Fruit fly (Drosophila melanogaster) whole organism, embryonic: ENCODE measurements around the gene SclB.

ENCODE experiments used
- Atf3 ChIP-seq: fragments of 200-800 bp; sonication (Bioruptor generic); optimal IDR thresholded peaks from 3 replicates; lab custom pipeline; 2016; ENCODE audit warnings: missing biosample characterization, missing genetic modification characterization
- BtbVII ChIP-seq: fragments of 200-800 bp; sonication (Bioruptor generic); optimal IDR thresholded peaks from 3 replicates; lab custom pipeline; 2017; ENCODE audit warnings: missing biosample characterization, mild to moderate bottlenecking, missing genetic modification characterization
- CG10431 ChIP-seq: fragments of 200-800 bp; sonication (Bioruptor generic); optimal IDR thresholded peaks from 3 replicates; lab custom pipeline; 2018; ENCODE audit warnings: missing biosample characterization, mild to moderate bottlenecking, missing genetic modification characterization
- CG12769 ChIP-seq: fragments of 200-800 bp; sonication (Bioruptor generic); optimal IDR thresholded peaks from 2 replicates; lab custom pipeline; 2019; ENCODE audit warnings: missing biosample characterization, mild to moderate bottlenecking, missing genetic modification characterization, moderate library complexity
- CG13287 ChIP-seq: fragments of 200-800 bp; sonication (Bioruptor generic); IDR thresholded peaks from 2 replicates; pipeline ENCODE4 v1.3.6; 2022; ENCODE audit warnings: missing biosample characterization, missing genetic modification characterization; ENCODE audit not compliant: partially characterized antibody
- CG13894 ChIP-seq: fragments of 200-800 bp; sonication (Bioruptor generic); optimal IDR thresholded peaks from 3 replicates; lab custom pipeline; 2018; ENCODE audit warnings: missing biosample characterization, mild to moderate bottlenecking, missing genetic modification characterization, moderate library complexity
- CG17385 ChIP-seq: fragments of 200-800 bp; sonication (Bioruptor generic); optimal IDR thresholded peaks from 3 replicates; lab custom pipeline; 2018; ENCODE audit warnings: missing biosample characterization, mild to moderate bottlenecking, missing genetic modification characterization
- CG34224 ChIP-seq: fragments of 200-800 bp; sonication (Bioruptor generic); IDR thresholded peaks from 3 replicates; pipeline ENCODE4 v1.3.6; 2022; ENCODE audit warnings: missing biosample characterization, missing genetic modification characterization; ENCODE audit not compliant: partially characterized antibody
- CG34376 ChIP-seq: fragments of 200-800 bp; sonication (Bioruptor generic); optimal IDR thresholded peaks from 2 replicates; lab custom pipeline; 2018; ENCODE audit warnings: missing biosample characterization, mild to moderate bottlenecking, missing genetic modification characterization
- CG3995 ChIP-seq: fragments of 200-800 bp; sonication (Bioruptor generic); optimal IDR thresholded peaks from 3 replicates; lab custom pipeline; 2016; ENCODE audit warnings: missing biosample characterization, missing genetic modification characterization
- CG4328 ChIP-seq: fragments of 200-800 bp; sonication (Bioruptor generic); optimal IDR thresholded peaks from 3 replicates; lab custom pipeline; 2017; ENCODE audit warnings: missing biosample characterization, missing genetic modification reagents, missing genetic modification characterization
- CG7271 ChIP-seq: fragments of 200-800 bp; sonication (Bioruptor generic); optimal IDR thresholded peaks from 2 replicates; lab custom pipeline; 2018; ENCODE audit warnings: missing biosample characterization, mild to moderate bottlenecking, missing genetic modification characterization, moderate library complexity
- CG8281 ChIP-seq: fragments of 200-800 bp; sonication (Bioruptor generic); optimal IDR thresholded peaks from 2 replicates; lab custom pipeline; 2018; ENCODE audit warnings: missing biosample characterization, mild to moderate bottlenecking, missing genetic modification characterization, moderate library complexity
- Dp ChIP-seq: fragments of 200-800 bp; sonication (Bioruptor generic); optimal IDR thresholded peaks from 2 replicates; lab custom pipeline; 2018; ENCODE audit warnings: missing biosample characterization, mild to moderate bottlenecking, missing genetic modification characterization, moderate library complexity
- E2f2 ChIP-seq: fragments of 200-800 bp; sonication (Bioruptor generic); IDR thresholded peaks from 2 replicates; pipeline ENCODE4 v1.3.6; 2022; ENCODE audit warnings: missing biosample characterization, missing genetic modification characterization
- GATAe ChIP-seq: fragments of 200-800 bp; sonication (Bioruptor generic); conservative IDR thresholded peaks from 2 replicates; pipeline ENCODE4 v1.3.6; 2022; ENCODE audit warnings: missing biosample characterization, missing genetic modification characterization
- HLH3B ChIP-seq: fragments of 200-800 bp; sonication (Bioruptor generic); IDR thresholded peaks from 2 replicates; pipeline ENCODE4 v1.3.6; 2022; ENCODE audit warnings: missing biosample characterization, missing genetic modification characterization
- Hsf ChIP-seq: fragments of 200-800 bp; sonication (Bioruptor generic); optimal IDR thresholded peaks from 3 replicates; lab custom pipeline; 2016; ENCODE audit warnings: missing biosample characterization, missing genetic modification characterization
- Lhr ChIP-seq: fragments of 200-800 bp; sonication (Bioruptor generic); optimal IDR thresholded peaks from 3 replicates; lab custom pipeline; 2017; ENCODE audit warnings: mild to moderate bottlenecking, missing biosample characterization, missing genetic modification reagents, missing genetic modification characterization
- Meics ChIP-seq: fragments of 200-800 bp; sonication (Bioruptor generic); optimal IDR thresholded peaks from 2 replicates; lab custom pipeline; 2017; ENCODE audit warnings: missing biosample characterization, mild to moderate bottlenecking, missing genetic modification characterization
- Myb ChIP-seq: fragments of 200-800 bp; sonication (Bioruptor generic); optimal IDR thresholded peaks from 2 replicates; lab custom pipeline; 2016; ENCODE audit warnings: missing biosample characterization, missing genetic modification characterization
- Nf-YB ChIP-seq: fragments of 200-800 bp; sonication (Bioruptor generic); optimal IDR thresholded peaks from 3 replicates; lab custom pipeline; 2019; ENCODE audit warnings: missing biosample characterization, mild to moderate bottlenecking, missing genetic modification characterization, moderate library complexity
- Nf-YC ChIP-seq: fragments of 200-800 bp; optimal IDR thresholded peaks from 3 replicates; lab custom pipeline; 2019; ENCODE audit warnings: missing biosample characterization, mild to moderate bottlenecking, missing genetic modification characterization, moderate library complexity
- NfI ChIP-seq: fragments of 200-800 bp; sonication (Bioruptor generic); optimal IDR thresholded peaks from 3 replicates; lab custom pipeline; 2018; ENCODE audit warnings: missing biosample characterization, mild to moderate bottlenecking, missing genetic modification characterization, moderate library complexity
- Opbp ChIP-seq: fragments of 200-800 bp; sonication (Bioruptor generic); IDR thresholded peaks from 3 replicates; pipeline ENCODE4 v1.3.6; 2022; ENCODE audit warnings: missing biosample characterization, missing genetic modification characterization; ENCODE audit not compliant: partially characterized antibody
- Spps ChIP-seq: fragments of 200-800 bp; sonication (Bioruptor generic); optimal IDR thresholded peaks from 2 replicates; lab custom pipeline; 2018; ENCODE audit warnings: missing biosample characterization, mild to moderate bottlenecking, missing genetic modification characterization
- Stat92E ChIP-seq, 3 experiments: fragments of >200 bp in 2 of 3; fragments of 200-800 bp in 1 of 3; sonication (Bioruptor generic) in 1 of 3; optimal IDR thresholded peaks; 2 replicates each; lab custom pipeline; 2017 to 2019; ENCODE audit warnings: missing biosample characterization in 3 of 3, missing genetic modification characterization in 3 of 3, mild to moderate bottlenecking in 1 of 3, moderate library complexity in 1 of 3
- abd-A ChIP-seq: fragments of 200-800 bp; sonication (Bioruptor generic); optimal IDR thresholded peaks from 3 replicates; lab custom pipeline; 2019; ENCODE audit warnings: missing biosample characterization, mild to moderate bottlenecking, missing genetic modification characterization, moderate library complexity
- ato ChIP-seq: fragments of 200-800 bp; sonication (Bioruptor generic); IDR thresholded peaks from 2 replicates; pipeline ENCODE4 v1.3.6; 2022; ENCODE audit warnings: missing biosample characterization, missing genetic modification characterization; ENCODE audit not compliant: partially characterized antibody
- az2 ChIP-seq: fragments of 200-800 bp; sonication (Bioruptor generic); optimal IDR thresholded peaks from 3 replicates; lab custom pipeline; 2016; ENCODE audit warnings: missing biosample characterization, missing genetic modification characterization
- caup ChIP-seq: fragments of 200-800 bp; sonication (Bioruptor generic); optimal IDR thresholded peaks from 3 replicates; lab custom pipeline; 2017; ENCODE audit warnings: missing biosample characterization, mild to moderate bottlenecking, missing genetic modification characterization, moderate library complexity; ENCODE audit not compliant: severe bottlenecking
- crc ChIP-seq: fragments of 200-800 bp; sonication (Bioruptor generic); optimal IDR thresholded peaks from 2 replicates; lab custom pipeline; 2016; ENCODE audit warnings: missing biosample characterization, missing genetic modification characterization
- crp ChIP-seq, 2 experiments: fragments of 200-800 bp; sonication (Bioruptor generic); optimal IDR thresholded peaks; 2 replicates in 1 of 2; 3 replicates in 1 of 2; lab custom pipeline; 2017; ENCODE audit warnings: missing biosample characterization in 2 of 2, missing genetic modification characterization in 2 of 2, mild to moderate bottlenecking in 1 of 2, moderate library complexity in 1 of 2
- dati ChIP-seq: fragments of 200-800 bp; sonication (Bioruptor generic); IDR thresholded peaks from 2 replicates; pipeline ENCODE4 v1.3.6; 2022; ENCODE audit warnings: missing biosample characterization, missing genetic modification characterization
- dimm ChIP-seq: fragments of 200-800 bp; sonication (Bioruptor generic); IDR thresholded peaks from 2 replicates; pipeline ENCODE4 v1.3.6; 2022; ENCODE audit warnings: missing biosample characterization, missing genetic modification characterization
- disco-r ChIP-seq: fragments of 200-800 bp; sonication (Bioruptor generic); optimal IDR thresholded peaks from 2 replicates; lab custom pipeline; 2016; ENCODE audit warnings: missing biosample characterization, missing genetic modification characterization
- kah ChIP-seq: fragments of 200-800 bp; sonication (Bioruptor generic); optimal IDR thresholded peaks from 2 replicates; lab custom pipeline; 2018; ENCODE audit warnings: missing biosample characterization, mild to moderate bottlenecking, missing genetic modification characterization
- nmo ChIP-seq: fragments of 200-800 bp; sonication (Bioruptor generic); optimal IDR thresholded peaks from 2 replicates; lab custom pipeline; 2018; ENCODE audit warnings: missing biosample characterization, mild to moderate bottlenecking, missing genetic modification characterization, moderate library complexity
- oc ChIP-seq: fragments of 200-800 bp; sonication (Bioruptor generic); optimal IDR thresholded peaks from 2 replicates; lab custom pipeline; 2018; ENCODE audit warnings: missing biosample characterization, mild to moderate bottlenecking, missing genetic modification characterization, moderate library complexity
- pho ChIP-seq: fragments of 200-800 bp; sonication (Bioruptor generic); optimal IDR thresholded peaks from 2 replicates; lab custom pipeline; 2016; ENCODE audit warnings: missing biosample characterization, missing genetic modification characterization
- run ChIP-seq: fragments of 200-800 bp; sonication (Bioruptor generic); optimal IDR thresholded peaks from 3 replicates; lab custom pipeline; 2018; ENCODE audit warnings: missing biosample characterization, mild to moderate bottlenecking, missing genetic modification characterization
- seq ChIP-seq: fragments of 200-800 bp; sonication (Bioruptor generic); IDR thresholded peaks from 2 replicates; pipeline ENCODE4 v1.3.6; 2022; ENCODE audit warnings: missing biosample characterization, missing genetic modification characterization
- sima ChIP-seq: fragments of 200-800 bp; sonication (Bioruptor generic); optimal IDR thresholded peaks from 2 replicates; lab custom pipeline; 2016; ENCODE audit warnings: missing biosample characterization, missing genetic modification characterization
- sisA ChIP-seq: fragments of 200-800 bp; sonication (Bioruptor generic); IDR thresholded peaks from 2 replicates; pipeline ENCODE4 v1.3.6; 2022; ENCODE audit warnings: missing biosample characterization, missing genetic modification characterization
- stwl ChIP-seq: fragments of 200-800 bp; sonication (Bioruptor generic); optimal IDR thresholded peaks from 3 replicates; lab custom pipeline; 2018; ENCODE audit warnings: missing biosample characterization, mild to moderate bottlenecking, missing genetic modification characterization, moderate library complexity
- ttk ChIP-seq: fragments of 200-800 bp; sonication (Bioruptor generic); IDR thresholded peaks from 2 replicates; pipeline ENCODE4 v2.1.2; 2022; ENCODE audit warnings: missing biosample characterization, missing genetic modification characterization
- z ChIP-seq: fragments of 200-800 bp; sonication (Bioruptor generic); IDR thresholded peaks from 3 replicates; pipeline ENCODE4 v1.3.6; 2022; ENCODE audit warnings: missing biosample characterization, missing genetic modification characterization
- zf30C ChIP-seq: fragments of 200-800 bp; sonication (Bioruptor generic); optimal IDR thresholded peaks from 3 replicates; lab custom pipeline; 2018; ENCODE audit warnings: missing biosample characterization, mild to moderate bottlenecking, missing genetic modification characterization
- zfh1 ChIP-seq: fragments of 200-800 bp; sonication (Bioruptor generic); IDR thresholded peaks from 3 replicates; pipeline ENCODE4 v1.3.6; 2022; ENCODE audit warnings: missing biosample characterization, missing genetic modification characterization

SclB gene

DNA sequence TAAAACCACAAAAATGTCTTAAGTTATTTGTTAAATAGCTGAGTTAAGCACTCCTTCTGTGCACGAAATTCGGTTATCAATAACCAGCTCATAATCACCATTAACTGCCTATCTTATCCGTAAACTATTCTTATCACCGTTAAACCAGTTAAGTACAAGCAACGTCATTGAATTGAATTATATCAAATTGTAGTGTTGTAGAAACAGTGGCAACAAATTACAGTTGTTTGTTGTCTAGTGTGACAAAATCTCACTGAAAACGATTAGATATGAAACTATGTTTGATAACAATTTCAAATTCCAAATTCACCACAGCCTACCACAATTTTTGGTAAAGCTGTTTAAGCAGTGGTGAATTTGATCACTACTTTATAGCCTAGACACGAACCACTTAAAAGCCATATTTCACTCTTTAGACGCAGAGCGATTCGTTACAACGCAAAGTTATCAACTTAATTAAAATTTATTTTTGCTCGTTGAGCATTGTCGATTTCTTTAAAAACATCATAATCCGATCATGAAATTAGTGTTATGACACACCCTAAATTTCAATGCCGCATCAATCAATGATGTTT lies 36.1 kb upstream of the SclB start (continued):
- TF ChIP-seq oc (no peak), stwl (tag; lab: Kevin White, UChicago) (peak; percentile 52), CG13287 (GFP tag; lab: Robert Waterston, UW) (peak; percentile 32; the same call in 1 of the 2 replicates), CG13894 (tag; lab: Kevin White, UChicago) (no peak), GATAe (peak; percentile 75), Stat92E (GFP tag; optimal IDR thresholded peaks at IDR 0.05; lab: Kevin White, UChicago) (no peak), dimm (GFP tag; lab: Robert Waterston, UW) (no peak), disco-r (GFP tag; lab: Kevin White, UChicago) (no peak), NfI (GFP tag; lab: Kevin White, UChicago) (no peak), ato (no peak), BtbVII (GFP tag; lab: Kevin White, UChicago) (peak; percentile 83), ttk (GFP tag; lab: Robert Waterston, UW) (no peak), E2f2 (GFP tag; lab: Robert Waterston, UW) (peak; percentile 78), z (no peak), Meics (GFP tag; lab: Kevin White, UChicago) (peak; percentile 100), CG12769 (no peak), Hsf (GFP tag; lab: Kevin White, UChicago) (no peak), CG34376 (peak; percentile 78), zf30C (GFP tag; lab: Kevin White, UChicago) (no peak), CG7271 (tag; lab: Kevin White, UChicago) (no peak), kah (GFP tag; lab: Kevin White, UChicago) (no peak), crc (GFP tag; lab: Kevin White, UChicago) (no peak), Dp (peak; percentile 74), Spps (tag; lab: Kevin White, UChicago) (no peak), dati (GFP tag; lab: Robert Waterston, UW) (no peak), Myb (GFP tag; lab: Kevin White, UChicago) (peak; percentile 67), Atf3 (GFP tag; lab: Kevin White, UChicago) (no peak), Opbp (GFP tag; lab: Robert Waterston, UW) (peak; percentile 51; the same call in 1 of the 3 replicates), seq (GFP tag; lab: Robert Waterston, UW) (no peak), CG3995 (GFP tag; lab: Kevin White, UChicago) (peak; percentile 94), crp (GFP tag; optimal IDR thresholded peaks at IDR 0.05; lab: Kevin White, UChicago) (no peak), CG8281 (tag; lab: Kevin White, UChicago) (no peak), Lhr (peak; percentile 34), abd-A (tag; lab: Kevin White, UChicago) (no peak), Nf-YC (no peak), zfh1 (GFP tag; lab: Robert Waterston, UW) (no peak), Nf-YB (GFP tag; lab: Kevin White, UChicago) (no peak), CG4328 (GFP tag; lab: Kevin White, UChicago) (peak; percentile 2), az2 (no peak), HLH3B (GFP tag; lab: Robert Waterston, UW) (no peak), sisA (no peak), CG34224 (GFP tag; lab: Robert Waterston, UW) (no peak), nmo (GFP tag; lab: Kevin White, UChicago) (no peak), sima (GFP tag; lab: Kevin White, UChicago) (no peak), pho (GFP tag; lab: Kevin White, UChicago) (no peak), caup (GFP tag; lab: Kevin White, UChicago) (peak; percentile 35), CG10431 (no peak), run (tag; lab: Kevin White, UChicago) (no peak), CG17385 (GFP tag; lab: Kevin White, UChicago) (no peak)
